Worm (Caenorhabditis elegans) whole organism, mixed stage, embryonic: ENCODE data around the gene ampd-1.

Experiments used
- lsy-2 ChIP-seq: fragments of 150-350 bp; optimal IDR thresholded peaks from 2 replicates; lab custom pipeline; 2014; ENCODE audit warnings: missing biosample characterization, missing genetic modification characterization
- nhr-237 ChIP-seq: fragments of 150-350 bp; optimal IDR thresholded peaks from 2 replicates; lab custom pipeline; 2014; ENCODE audit warnings: missing biosample characterization, missing genetic modification characterization
- nhr-28 ChIP-seq: fragments of 150-350 bp; optimal IDR thresholded peaks from 2 replicates; lab custom pipeline; 2014; ENCODE audit warnings: missing biosample characterization, missing genetic modification characterization
- nhr-76 ChIP-seq: sonication (generic microtip); optimal IDR thresholded peaks from 2 replicates; lab custom pipeline; 2017; ENCODE audit warnings: missing biosample characterization, missing genetic modification characterization
- snpc-4 ChIP-seq: fragments of 150-350 bp; optimal IDR thresholded peaks from 2 replicates; lab custom pipeline; 2014; ENCODE audit warnings: missing biosample characterization, missing genetic modification characterization
- unc-39 ChIP-seq: fragments of 150-350 bp; optimal IDR thresholded peaks from 2 replicates; lab custom pipeline; 2014; ENCODE audit warnings: missing biosample characterization, missing genetic modification characterization
- ztf-11 ChIP-seq: fragments of 150-350 bp; optimal IDR thresholded peaks from 2 replicates; lab custom pipeline; 2014; ENCODE audit warnings: missing biosample characterization, missing genetic modification characterization

ce11 chrII:5227768-5228167 lies 24.6 kb downstream of the ampd-1 start:
- TF ChIP-seq nhr-28 (tag; lab: Kevin White, UChicago) = no peak
- no peak for TF ChIP-seq nhr-237 (tag; lab: Kevin White, UChicago)
- no peak for TF ChIP-seq snpc-4
- no peak for TF ChIP-seq ztf-11
- TF ChIP-seq lsy-2 (tag; lab: Kevin White, UChicago) = no peak
- no peak for TF ChIP-seq nhr-76 (tag; lab: Kevin White, UChicago)
- TF ChIP-seq unc-39 (tag; lab: Kevin White, UChicago) = no peak
